Worm (Caenorhabditis elegans): ENCODE measurements around the gene tost-1.

The tost-1 gene

ce11 chrIII:4837429-4837828 lies 40.7 kb downstream of the tost-1 start, which contains the start of the genes acbp-7 and F26A1.19:
Gene acbp-7, plus strand, starts transcription at chrIII:4837729.
Gene F26A1.19, plus strand, starts transcription at chrIII:4837731.
- TF ChIP-seq lin-11 (tag; optimal IDR thresholded peaks at IDR 0.05) (no peak), ahr-1 (tag; optimal IDR thresholded peaks at IDR 0.05) (no peak), ceh-18 (tag; optimal IDR thresholded peaks at IDR 0.05) (no peak), zip-5 (tag; optimal IDR thresholded peaks at IDR 0.05) (no peak), ceh-22 (tag; optimal IDR thresholded peaks at IDR 0.05) (no peak), C08G9.2 (tag; optimal IDR thresholded peaks at IDR 0.05) (no peak), ref-2 (tag; optimal IDR thresholded peaks at IDR 0.05) (no peak), hlh-15 (tag; optimal IDR thresholded peaks at IDR 0.05) (no peak), odd-2 (tag; optimal IDR thresholded peaks at IDR 0.05) (no peak), syd-9 (tag; optimal IDR thresholded peaks at IDR 0.05) (no peak), ceh-19 (GFP tag; optimal IDR thresholded peaks at IDR 0.05) (no peak), ztf-16 (tag; optimal IDR thresholded peaks at IDR 0.05) (no peak)

- TF ChIP-seq dve-1 (tag; optimal IDR thresholded peaks at IDR 0.05) (no peak), ceh-6 (GFP tag; optimal IDR thresholded peaks at IDR 0.05) (no peak), nhr-232 (tag; optimal IDR thresholded peaks at IDR 0.05) (no peak), odd-2 (tag; optimal IDR thresholded peaks at IDR 0.05) (no peak), Y22D7AL.16 (tag; optimal IDR thresholded peaks at IDR 0.05) (no peak)
Measured at ce11 chrIII:4830207-4830606, 47.9 kb downstream of the tost-1 start, which contains the start of gene nspd-9. Gene nspd-9, minus strand, starts transcription at chrIII:4830307.

- TF ChIP-seq pax-1 (tag; optimal IDR thresholded peaks at IDR 0.05) (no peak), unc-86 (tag; optimal IDR thresholded peaks at IDR 0.05) (no peak), pag-3 (tag; optimal IDR thresholded peaks at IDR 0.05; ENCODE audit: borderline replicate concordance) (no peak), pha-2 (tag; optimal IDR thresholded peaks at IDR 0.05) (no peak), ceh-2 (tag; optimal IDR thresholded peaks at IDR 0.05) (no peak), C08G9.2 (tag; optimal IDR thresholded peaks at IDR 0.05) (no peak), unc-42 (tag; optimal IDR thresholded peaks at IDR 0.05) (no peak), K02D7.2 (tag; optimal IDR thresholded peaks at IDR 0.05) (no peak), ceh-45 (GFP tag; IDR thresholded peaks at IDR 0.05) (no peak), Y22D7AL.16 (tag; optimal IDR thresholded peaks at IDR 0.05) (no peak), unc-55 (GFP tag; optimal IDR thresholded peaks at IDR 0.05) (no peak), fax-1 (tag; optimal IDR thresholded peaks at IDR 0.05) (no peak), ceh-6 (GFP tag; optimal IDR thresholded peaks at IDR 0.05) (no peak), pat-9 (tag; optimal IDR thresholded peaks at IDR 0.05) (no peak), che-1 (tag; optimal IDR thresholded peaks at IDR 0.05) (no peak), ama-1 (optimal IDR thresholded peaks at IDR 0.05) (no peak), ref-2 (tag; optimal IDR thresholded peaks at IDR 0.05) (no peak)
Measured at ce11 chrIII:4829440-4829839, 48.7 kb downstream of the tost-1 start, which contains the start of gene F26A1.9. Gene F26A1.9, minus strand, starts transcription at chrIII:4829540.

Data from whole organism, late embryonic.